Worm (Caenorhabditis elegans): ENCODE results near the gene nhr-93.
A peak's percentile ranks its signal among the peaks of the same experiment; 100 is the strongest.

nhr-93 gene

DNA sequence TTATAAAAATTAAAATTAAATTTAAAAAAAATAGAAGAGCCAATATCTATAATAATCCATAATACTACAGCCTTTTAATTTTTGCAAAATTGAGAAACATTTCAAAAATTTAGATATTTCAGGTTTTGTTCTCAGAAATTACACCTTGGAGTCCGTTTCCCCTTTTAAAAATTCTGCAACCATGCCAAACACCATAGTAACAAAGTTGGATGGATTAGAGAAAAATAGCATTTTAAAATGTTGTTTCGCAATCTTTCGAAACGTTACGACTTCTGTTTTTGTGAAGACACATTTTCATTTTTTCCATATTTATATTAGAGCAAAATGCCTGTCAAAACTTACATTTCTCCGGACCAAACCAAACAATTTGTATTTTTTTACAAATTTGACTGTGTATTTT, 13.2 kb downstream of the nhr-93 start, which contains the start of gene T24A6.7:
Gene T24A6.7, plus strand, starts transcription at position 301 of the 400 bp plus-strand sequence.
- TF ChIP-seq nfya-2 (GFP tag; IDR thresholded peaks at IDR 0.05), result no peak
- no peak for TF ChIP-seq dpl-1 (GFP tag; optimal IDR thresholded peaks at IDR 0.05)
- TF ChIP-seq ZK185.1 (tag; optimal IDR thresholded peaks at IDR 0.05; ENCODE audit: poor library complexity, severe bottlenecking), result no peak
- TF ChIP-seq let-607 (tag; optimal IDR thresholded peaks at IDR 0.05), result no peak
- TF ChIP-seq F55B11.4 (tag; optimal IDR thresholded peaks at IDR 0.05; ENCODE audit: borderline replicate concordance, insufficient read depth), result no peak
- no peak for TF ChIP-seq egl-18 (GFP tag; IDR thresholded peaks at IDR 0.05)
- no peak for TF ChIP-seq cebp-1 (GFP tag; IDR thresholded peaks at IDR 0.05)
- TF ChIP-seq cebp-1 (tag; optimal IDR thresholded peaks at IDR 0.05), result no peak
- no peak for TF ChIP-seq rcor-1 (GFP tag; IDR thresholded peaks at IDR 0.05)
- TF ChIP-seq athp-1 (tag; optimal IDR thresholded peaks at IDR 0.05), result no peak
- TF ChIP-seq gei-17 (GFP tag; optimal IDR thresholded peaks at IDR 0.05), result no peak
- TF ChIP-seq Y53G8AR.9 (GFP tag; conservative IDR thresholded peaks at IDR 0.05), result no peak
- no peak for TF ChIP-seq unc-130 (GFP tag; optimal IDR thresholded peaks at IDR 0.05)

DNA sequence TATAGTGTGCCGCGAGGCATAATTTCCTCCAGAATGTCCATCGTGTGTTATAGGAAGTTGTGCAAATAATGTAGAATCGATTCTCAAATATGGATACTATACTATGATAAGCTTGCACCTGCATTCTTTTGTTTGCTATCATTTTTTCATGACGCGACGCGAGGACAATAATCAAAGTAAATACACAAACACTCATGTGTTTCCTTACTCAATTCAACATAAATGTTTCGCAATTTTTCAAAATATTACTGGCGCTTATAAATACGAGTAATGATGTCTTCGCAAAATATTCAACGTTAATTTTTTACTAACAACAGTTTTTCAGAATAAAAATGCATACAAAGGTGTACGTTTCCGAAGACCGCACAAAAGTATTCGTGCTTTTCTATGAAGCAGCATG, 14.9 kb downstream of the nhr-93 start, which contains the start of gene irg-1:
Gene irg-1, plus strand, starts transcription at position 326 of the 400 bp plus-strand sequence.
- TF ChIP-seq hlh-12 (tag; optimal IDR thresholded peaks at IDR 0.05) (no peak), mxl-1 (tag; optimal IDR thresholded peaks at IDR 0.05) (no peak), rpc-1 (optimal IDR thresholded peaks at IDR 0.05) (no peak), rpc-1 (tag; optimal IDR thresholded peaks at IDR 0.05) (no peak), C17E4.6 (GFP tag; IDR thresholded peaks at IDR 0.05) (no peak), unc-62 (GFP tag; optimal IDR thresholded peaks at IDR 0.05) (no peak), cebp-1 (GFP tag; IDR thresholded peaks at IDR 0.05) (peak; percentile 25; the same call in 1 of the 2 replicates), cebp-1 (tag; optimal IDR thresholded peaks at IDR 0.05) (no peak)

DNA sequence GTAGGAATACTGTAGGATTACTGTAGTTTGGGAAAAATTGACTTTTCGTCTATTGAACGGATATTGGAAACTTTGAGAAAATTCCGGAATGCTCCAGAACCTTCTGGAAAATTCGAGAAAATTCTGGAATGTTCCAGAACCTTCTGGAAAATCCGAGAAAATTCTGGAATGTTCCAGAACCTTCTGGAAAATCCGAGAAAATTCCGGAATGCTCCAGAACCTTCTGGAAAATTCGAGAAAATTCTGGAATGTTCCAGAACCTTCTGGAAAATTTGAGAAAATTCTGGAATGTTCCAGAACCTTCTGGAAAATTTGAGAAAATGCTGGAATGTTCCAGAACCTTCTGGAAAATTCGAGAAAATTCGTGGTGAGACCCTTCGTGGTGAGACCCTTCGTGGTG, 17.8 kb downstream of the nhr-93 start:
- peak; percentile 18; the same call in 1 of the 2 replicates for TF ChIP-seq Y53F4B.3 (GFP tag; IDR thresholded peaks at IDR 0.05)
- TF ChIP-seq hsf-1 (GFP tag; IDR thresholded peaks at IDR 0.05), result peak; percentile 97
- TF ChIP-seq dox-1 (GFP tag; IDR thresholded peaks at IDR 0.05), result peak; percentile 75
- TF ChIP-seq nfyb-1 (GFP tag; IDR thresholded peaks at IDR 0.05), result peak; percentile 43; the same call in 1 of the 2 replicates
- peak; percentile 41; the same call in 1 of the 2 replicates for TF ChIP-seq madf-6 (GFP tag; IDR thresholded peaks at IDR 0.05)

- TF ChIP-seq Y79H2A.3 (GFP tag; conservative IDR thresholded peaks at IDR 0.05), result no peak
- TF ChIP-seq egrh-3 (GFP tag; IDR thresholded peaks at IDR 0.05), result no peak
- TF ChIP-seq tbx-9 (tag; optimal IDR thresholded peaks at IDR 0.05; ENCODE audit: borderline replicate concordance), result no peak
- TF ChIP-seq madf-10 (tag; optimal IDR thresholded peaks at IDR 0.05), result no peak
- TF ChIP-seq hrde-1 (tag; optimal IDR thresholded peaks at IDR 0.05; ENCODE audit: borderline replicate concordance), result no peak
- no peak for TF ChIP-seq ceh-27 (GFP tag; optimal IDR thresholded peaks at IDR 0.05)
- TF ChIP-seq rpc-1 (optimal IDR thresholded peaks at IDR 0.05), result no peak
- no peak for TF ChIP-seq rpc-1 (tag; optimal IDR thresholded peaks at IDR 0.05)
- no peak for TF ChIP-seq cebp-2 (GFP tag; IDR thresholded peaks at IDR 0.05)
- TF ChIP-seq snpc-3.4 (tag; optimal IDR thresholded peaks at IDR 0.05), result no peak
- no peak for TF ChIP-seq ztf-18 (tag; optimal IDR thresholded peaks at IDR 0.05)
- TF ChIP-seq madf-8 (GFP tag; conservative IDR thresholded peaks at IDR 0.05), result no peak
- TF ChIP-seq ztf-28 (GFP tag; IDR thresholded peaks at IDR 0.05), result no peak
- TF ChIP-seq snpc-1.1 (tag; optimal IDR thresholded peaks at IDR 0.05; ENCODE audit: insufficient read depth), result no peak
Measured at ce11 chrV:3517889-3518288, 20.3 kb downstream of the nhr-93 start, which contains the start of gene str-227. str-227 (plus strand) TSS chrV:3518189.
